Worm (Caenorhabditis elegans): ENCODE results near the gene ttll-5.

The ttll-5 gene

ce11 chrV:11521448-11521847 lies 12.6 kb downstream of the ttll-5 start, which contains the start of gene pafo-1 (continued):
- TF ChIP-seq sptf-1 (tag; optimal IDR thresholded peaks at IDR 0.05) (no peak), nhr-12 (tag; optimal IDR thresholded peaks at IDR 0.05) (no peak), ama-1 (optimal IDR thresholded peaks at IDR 0.05) (peak; percentile 13), pag-3 (tag; optimal IDR thresholded peaks at IDR 0.05; ENCODE audit: borderline replicate concordance, insufficient read depth) (peak; percentile 13), egl-13 (tag; optimal IDR thresholded peaks at IDR 0.05) (peak; percentile 77), mep-1 (tag; optimal IDR thresholded peaks at IDR 0.05) (peak; percentile 95), egl-27 (tag; optimal IDR thresholded peaks at IDR 0.05) (peak in 1 of 2 experiments; percentile 43), ceh-90 (tag; optimal IDR thresholded peaks at IDR 0.05) (peak; percentile 36), hlh-17 (GFP tag; optimal IDR thresholded peaks at IDR 0.05; ENCODE audit: borderline replicate concordance) (no peak), zag-1 (tag; optimal IDR thresholded peaks at IDR 0.05) (no peak), hlh-4 (tag; optimal IDR thresholded peaks at IDR 0.05) (no peak), ztf-4 (tag; optimal IDR thresholded peaks at IDR 0.05) (peak; percentile 49), dsc-1 (tag; optimal IDR thresholded peaks at IDR 0.05) (peak; percentile 94), Y116A8C.19 (tag; optimal IDR thresholded peaks at IDR 0.05; ENCODE audit: borderline replicate concordance) (no peak), nhr-20 (tag; optimal IDR thresholded peaks at IDR 0.05) (peak; percentile 92), efl-3 (GFP tag; optimal IDR thresholded peaks at IDR 0.05) (peak; percentile 47), fkh-10 (GFP tag; optimal IDR thresholded peaks at IDR 0.05) (peak; percentile 71), snu-23 (GFP tag; optimal IDR thresholded peaks at IDR 0.05) (peak; percentile 92), blmp-1 (tag; optimal IDR thresholded peaks at IDR 0.05) (peak; percentile 84), nhr-84 (tag; optimal IDR thresholded peaks at IDR 0.05) (no peak), unc-62 (GFP tag; optimal IDR thresholded peaks at IDR 0.05) (no peak), hpl-2 (GFP tag; optimal IDR thresholded peaks at IDR 0.05) (no peak), snpc-4 (tag; optimal IDR thresholded peaks at IDR 0.05) (peak; percentile 83), ceh-88 (GFP tag; IDR thresholded peaks at IDR 0.05) (peak; percentile 20; the same call in 1 of the 2 replicates), unc-86 (tag; optimal IDR thresholded peaks at IDR 0.05) (peak; percentile 89), lsy-2 (tag; optimal IDR thresholded peaks at IDR 0.05) (peak; percentile 91 to 92), xbp-1 (tag; optimal IDR thresholded peaks at IDR 0.05) (peak; percentile 90), nhr-19 (GFP tag; conservative IDR thresholded peaks at IDR 0.05) (peak; percentile 92), skn-1 (tag; optimal IDR thresholded peaks at IDR 0.05) (peak; percentile 92), aly-2 (tag; optimal IDR thresholded peaks at IDR 0.05) (peak; percentile 87), nhr-85 (tag) (peak; percentile 97), ces-1 (GFP tag; optimal IDR thresholded peaks at IDR 0.05) (no peak)

ce11 chrV:11525338-11525737 lies 16.5 kb downstream of the ttll-5 start:
- no peak for TF ChIP-seq snu-23 (GFP tag; optimal IDR thresholded peaks at IDR 0.05)
- TF ChIP-seq C16A3.4 (tag; optimal IDR thresholded peaks at IDR 0.05), result no peak
- TF ChIP-seq aha-1 (tag; optimal IDR thresholded peaks at IDR 0.05), result no peak
- TF ChIP-seq mdl-1 (tag; optimal IDR thresholded peaks at IDR 0.05), result no peak
- no peak for TF ChIP-seq lir-3 (tag; optimal IDR thresholded peaks at IDR 0.05; ENCODE audit: poor library complexity)
- no peak for TF ChIP-seq skn-1 (tag; optimal IDR thresholded peaks at IDR 0.05)
- TF ChIP-seq elt-3 (tag; optimal IDR thresholded peaks at IDR 0.05), result no peak
- TF ChIP-seq lin-35 (GFP tag; optimal IDR thresholded peaks at IDR 0.05), result no peak
- peak; percentile 25 for TF ChIP-seq nhr-85 (tag)
- TF ChIP-seq nhr-12 (tag; optimal IDR thresholded peaks at IDR 0.05), result no peak
- TF ChIP-seq F16B12.6 (tag; optimal IDR thresholded peaks at IDR 0.05), result no peak
- no peak for TF ChIP-seq efl-1 (optimal IDR thresholded peaks at IDR 0.05)
- TF ChIP-seq efl-1 (GFP tag; optimal IDR thresholded peaks at IDR 0.05 in 1 of 2), result peak in 1 of 2 experiments; percentile 38
- TF ChIP-seq blmp-1 (tag; optimal IDR thresholded peaks at IDR 0.05), result peak; percentile 93
- TF ChIP-seq isw-1 (GFP tag; IDR thresholded peaks at IDR 0.05), result no peak
- TF ChIP-seq nhr-47 (tag; optimal IDR thresholded peaks at IDR 0.05), result no peak
- TF ChIP-seq sptf-1 (tag; optimal IDR thresholded peaks at IDR 0.05), result no peak
- no peak for TF ChIP-seq pqm-1 (tag; optimal IDR thresholded peaks at IDR 0.05)
- no peak for TF ChIP-seq ama-1 (optimal IDR thresholded peaks at IDR 0.05)

Measured in whole organism, L1 larva.